Fruit fly (Drosophila melanogaster) whole organism, embryonic: ENCODE results near the gene NijB.
A peak's percentile ranks its signal among the peaks of the same experiment; 100 is the strongest.

Experiments used
- Atf6 ChIP-seq: fragments of 200-800 bp; sonication (Bioruptor generic); IDR thresholded peaks from 2 replicates; pipeline ENCODE4 v1.3.6; 2022; ENCODE audit warnings: missing biosample characterization, missing genetic modification characterization
- Bdp1 ChIP-seq: fragments of 200-800 bp; sonication (Bioruptor generic); optimal IDR thresholded peaks from 3 replicates; lab custom pipeline; 2016; ENCODE audit warnings: missing biosample characterization, missing genetic modification characterization
- CG11696 ChIP-seq: fragments of 200-800 bp; sonication (Bioruptor generic); IDR thresholded peaks from 2 replicates; pipeline ENCODE4 v1.3.6; 2022; ENCODE audit warnings: missing biosample characterization, missing genetic modification characterization
- CG12071 ChIP-seq: fragments of 200-800 bp; sonication (Bioruptor generic); optimal IDR thresholded peaks from 3 replicates; lab custom pipeline; 2018; ENCODE audit warnings: missing biosample characterization, mild to moderate bottlenecking, missing genetic modification characterization
- CG12155 ChIP-seq: fragments of 200-800 bp; sonication (Bioruptor generic); optimal IDR thresholded peaks from 3 replicates; lab custom pipeline; 2016; ENCODE audit warnings: missing biosample characterization, missing genetic modification characterization
- CG14014 ChIP-seq: fragments of 200-800 bp; sonication (Bioruptor generic); IDR thresholded peaks from 2 replicates; pipeline ENCODE4 v1.3.6; 2022; ENCODE audit warnings: missing biosample characterization, missing genetic modification characterization
- CG14667 ChIP-seq: fragments of 200-800 bp; sonication (Bioruptor generic); IDR thresholded peaks from 2 replicates; pipeline ENCODE4 v1.3.6; 2022; ENCODE audit warnings: missing biosample characterization, missing genetic modification characterization
- CG14710 ChIP-seq: fragments of 200-800 bp; sonication (Bioruptor generic); optimal IDR thresholded peaks from 3 replicates; lab custom pipeline; 2019; ENCODE audit warnings: missing biosample characterization, mild to moderate bottlenecking, missing genetic modification characterization, moderate library complexity
- CG16813 ChIP-seq: fragments of 200-800 bp; sonication (Bioruptor generic); IDR thresholded peaks from 3 replicates; pipeline ENCODE4 v1.3.6; 2022; ENCODE audit warnings: missing biosample characterization, missing genetic modification characterization; ENCODE audit not compliant: partially characterized antibody
- CG17186 ChIP-seq: fragments of 200-800 bp; sonication (Bioruptor generic); optimal IDR thresholded peaks from 3 replicates; lab custom pipeline; 2017; ENCODE audit warnings: missing biosample characterization, missing genetic modification reagents, missing genetic modification characterization
- CG2199 ChIP-seq: fragments of 200-800 bp; sonication (Bioruptor generic); IDR thresholded peaks from 3 replicates; pipeline ENCODE4 v1.3.6; 2022; ENCODE audit warnings: missing biosample characterization, missing genetic modification characterization
- CG3163 ChIP-seq: fragments of 200-800 bp; sonication (Bioruptor generic); optimal IDR thresholded peaks from 3 replicates; lab custom pipeline; 2016; ENCODE audit warnings: missing biosample characterization, missing genetic modification characterization
- CG4854 ChIP-seq: fragments of 200-800 bp; sonication (Bioruptor generic); optimal IDR thresholded peaks from 2 replicates; lab custom pipeline; 2016; ENCODE audit warnings: missing biosample characterization, missing genetic modification characterization, inconsistent platforms
- CG7745 ChIP-seq: fragments of 200-800 bp; sonication (Bioruptor generic); optimal IDR thresholded peaks from 2 replicates; lab custom pipeline; 2018; ENCODE audit warnings: missing biosample characterization, mild to moderate bottlenecking, missing genetic modification characterization, moderate library complexity
- CG7928 ChIP-seq: fragments of 200-800 bp; sonication (Bioruptor generic); optimal IDR thresholded peaks from 2 replicates; lab custom pipeline; 2017; ENCODE audit warnings: missing biosample characterization, mild to moderate bottlenecking, missing genetic modification characterization
- CG7987 ChIP-seq: fragments of 200-800 bp; sonication (Bioruptor generic); optimal IDR thresholded peaks from 2 replicates; lab custom pipeline; 2018; ENCODE audit warnings: missing biosample characterization, mild to moderate bottlenecking, missing genetic modification characterization, moderate library complexity
- CG8281 ChIP-seq: fragments of 200-800 bp; sonication (Bioruptor generic); optimal IDR thresholded peaks from 2 replicates; lab custom pipeline; 2018; ENCODE audit warnings: missing biosample characterization, mild to moderate bottlenecking, missing genetic modification characterization, moderate library complexity
- CG8924 ChIP-seq: fragments of 200-800 bp; optimal IDR thresholded peaks from 3 replicates; lab custom pipeline; 2019; ENCODE audit warnings: missing biosample characterization, mild to moderate bottlenecking, missing genetic modification characterization, moderate library complexity
- CrebB ChIP-seq: fragments of 200-800 bp; sonication (Bioruptor generic); optimal IDR thresholded peaks from 3 replicates; lab custom pipeline; 2018; ENCODE audit warnings: missing biosample characterization, mild to moderate bottlenecking, missing genetic modification characterization
- D19B ChIP-seq: fragments of 200-800 bp; sonication (Bioruptor generic); optimal IDR thresholded peaks from 2 replicates; lab custom pipeline; 2017; ENCODE audit warnings: missing biosample characterization, mild to moderate bottlenecking, missing genetic modification characterization
- Dad ChIP-seq: fragments of 200-800 bp; sonication (Bioruptor generic); optimal IDR thresholded peaks from 3 replicates; lab custom pipeline; 2016; ENCODE audit warnings: missing biosample characterization, missing genetic modification characterization
- Ets65A ChIP-seq: fragments of 200-800 bp; sonication (Bioruptor generic); peaks from one replicate; lab custom pipeline; 2016; ENCODE audit warnings: missing biosample characterization, missing genetic modification characterization
- HLHmδ ChIP-seq: fragments of 200-800 bp; sonication (Bioruptor generic); optimal IDR thresholded peaks from 2 replicates; lab custom pipeline; 2018; ENCODE audit warnings: missing biosample characterization, mild to moderate bottlenecking, missing genetic modification characterization, moderate library complexity
- Hr51 ChIP-seq, 2 experiments: fragments of 200-800 bp; sonication (Bioruptor generic); optimal IDR thresholded peaks; 2 replicates in 1 of 2; 3 replicates in 1 of 2; lab custom pipeline; 2016 to 2018; ENCODE audit warnings: missing biosample characterization in 2 of 2, missing genetic modification characterization in 2 of 2, mild to moderate bottlenecking in 1 of 2, moderate library complexity in 1 of 2
- Meics ChIP-seq: fragments of 200-800 bp; sonication (Bioruptor generic); optimal IDR thresholded peaks from 2 replicates; lab custom pipeline; 2017; ENCODE audit warnings: missing biosample characterization, mild to moderate bottlenecking, missing genetic modification characterization
- Myb ChIP-seq: fragments of 200-800 bp; sonication (Bioruptor generic); optimal IDR thresholded peaks from 2 replicates; lab custom pipeline; 2016; ENCODE audit warnings: missing biosample characterization, missing genetic modification characterization
- Rfx ChIP-seq: fragments of 200-800 bp; sonication (Bioruptor generic); IDR thresholded peaks from 2 replicates; pipeline ENCODE4 v1.3.6; 2022; ENCODE audit warnings: missing biosample characterization, missing genetic modification characterization
- Sry-β ChIP-seq: fragments of 200-800 bp; sonication (Bioruptor generic); optimal IDR thresholded peaks from 2 replicates; lab custom pipeline; 2018; ENCODE audit warnings: missing biosample characterization, mild to moderate bottlenecking, missing genetic modification characterization, moderate library complexity
- Sry-δ ChIP-seq: fragments of 200-800 bp; sonication (Bioruptor generic); optimal IDR thresholded peaks from 2 replicates; lab custom pipeline; 2016; ENCODE audit warnings: missing biosample characterization, missing genetic modification characterization
- TFAM ChIP-seq: fragments of 200-800 bp; sonication (Bioruptor generic); optimal IDR thresholded peaks from 2 replicates; lab custom pipeline; 2017; ENCODE audit warnings: missing biosample characterization, missing genetic modification characterization, inconsistent platforms
- Taf1 ChIP-seq: fragments of 200-800 bp; sonication (Bioruptor generic); IDR thresholded peaks from 2 replicates; pipeline ENCODE4 v1.3.6; 2022; ENCODE audit warnings: missing biosample characterization, missing genetic modification characterization
- Vsx1 ChIP-seq: fragments of 200-800 bp; sonication (Bioruptor generic); optimal IDR thresholded peaks from 2 replicates; lab custom pipeline; 2017; ENCODE audit warnings: missing biosample characterization, mild to moderate bottlenecking, missing genetic modification characterization, missing genetic modification reagents
- bbx ChIP-seq: fragments of 200-800 bp; sonication (Bioruptor generic); IDR thresholded peaks from 2 replicates; pipeline ENCODE4 v1.3.6; 2022; ENCODE audit warnings: missing biosample characterization, missing genetic modification characterization; ENCODE audit not compliant: partially characterized antibody
- bigmax ChIP-seq: fragments of 200-800 bp; sonication (Bioruptor generic); optimal IDR thresholded peaks from 2 replicates; lab custom pipeline; 2018; ENCODE audit warnings: missing biosample characterization, mild to moderate bottlenecking, missing genetic modification characterization
- bsh ChIP-seq, 2 experiments: fragments of 200-800 bp; sonication (Bioruptor generic); optimal IDR thresholded peaks; 2 replicates each; lab custom pipeline; 2017 to 2018; ENCODE audit warnings: mild to moderate bottlenecking in 2 of 2, missing biosample characterization in 2 of 2, missing genetic modification characterization in 2 of 2, moderate library complexity in 1 of 2
- ci ChIP-seq: fragments of 200-800 bp; sonication (Bioruptor generic); IDR thresholded peaks from 3 replicates; pipeline ENCODE4 v1.3.6; 2022; ENCODE audit warnings: missing biosample characterization, missing genetic modification characterization
- exex ChIP-seq: fragments of 200-800 bp; sonication (Bioruptor generic); optimal IDR thresholded peaks from 4 replicates; lab custom pipeline; 2018; ENCODE audit warnings: missing biosample characterization, mild to moderate bottlenecking, missing genetic modification characterization, moderate library complexity
- fd96Cb ChIP-seq: fragments of 200-800 bp; sonication (Bioruptor generic); optimal IDR thresholded peaks from 2 replicates; lab custom pipeline; 2018; ENCODE audit warnings: missing biosample characterization, mild to moderate bottlenecking, missing genetic modification characterization, moderate library complexity
- gem ChIP-seq: fragments of 200-800 bp; sonication (Bioruptor generic); optimal IDR thresholded peaks from 2 replicates; lab custom pipeline; 2019; ENCODE audit warnings: missing biosample characterization, mild to moderate bottlenecking, missing genetic modification characterization, moderate library complexity
- gfzf ChIP-seq: fragments of 200-800 bp; sonication (Bioruptor generic); optimal IDR thresholded peaks from 2 replicates; lab custom pipeline; 2016; ENCODE audit warnings: missing biosample characterization, mild to moderate bottlenecking, missing genetic modification characterization, moderate library complexity
- gt ChIP-seq: fragments of 200-800 bp; sonication (Bioruptor generic); IDR thresholded peaks from 2 replicates; pipeline ENCODE4 v1.3.6; 2022; ENCODE audit warnings: missing biosample characterization, missing genetic modification characterization
- ham ChIP-seq: fragments of 200-800 bp; sonication (Bioruptor generic); IDR thresholded peaks from 2 replicates; pipeline ENCODE4 v1.3.6; 2022; ENCODE audit warnings: missing biosample characterization, missing genetic modification characterization
- insv ChIP-seq, 2 experiments: fragments of 200-800 bp; sonication (Bioruptor generic); optimal IDR thresholded peaks; 3 replicates each; lab custom pipeline; 2016 to 2018; ENCODE audit warnings: missing biosample characterization in 2 of 2, missing genetic modification characterization in 2 of 2
- klu ChIP-seq: fragments of 200-800 bp; sonication (Bioruptor generic); IDR thresholded peaks from 2 replicates; pipeline ENCODE4 v1.3.6; 2022; ENCODE audit warnings: missing biosample characterization, missing genetic modification characterization
- lola ChIP-seq, 3 experiments: fragments of >200 bp in 2 of 3; fragments of 200-800 bp in 1 of 3; sonication (Bioruptor generic) in 1 of 3; optimal IDR thresholded peaks; 2 replicates each; lab custom pipeline; 2017 to 2019; ENCODE audit warnings: missing biosample characterization in 3 of 3, missing genetic modification characterization in 3 of 3, mild to moderate bottlenecking in 1 of 3, moderate library complexity in 1 of 3
- pb ChIP-seq: fragments of 200-800 bp; sonication (Bioruptor generic); optimal IDR thresholded peaks from 3 replicates; lab custom pipeline; 2016; ENCODE audit warnings: missing biosample characterization, missing genetic modification characterization
- run ChIP-seq: fragments of 200-800 bp; sonication (Bioruptor generic); optimal IDR thresholded peaks from 3 replicates; lab custom pipeline; 2018; ENCODE audit warnings: missing biosample characterization, mild to moderate bottlenecking, missing genetic modification characterization
- sc ChIP-seq, 3 experiments: fragments of >200 bp in 2 of 3; fragments of 200-800 bp in 1 of 3; sonication (Bioruptor generic) in 1 of 3; optimal IDR thresholded peaks; 2 replicates in 2 of 3; 3 replicates in 1 of 3; lab custom pipeline; 2017; ENCODE audit warnings: mild to moderate bottlenecking in 1 of 3, missing biosample characterization in 1 of 3, missing genetic modification characterization in 1 of 3, missing genetic modification reagents in 1 of 3
- sqz ChIP-seq: fragments of 200-800 bp; sonication (Bioruptor generic); optimal IDR thresholded peaks from 3 replicates; lab custom pipeline; 2018; ENCODE audit warnings: missing biosample characterization, mild to moderate bottlenecking, missing genetic modification characterization
- vvl ChIP-seq: fragments of 200-800 bp; sonication (Bioruptor generic); IDR thresholded peaks from 2 replicates; pipeline ENCODE4 v1.3.6; 2022; ENCODE audit warnings: missing biosample characterization, missing genetic modification characterization

NijB gene

dm6 chr3L:18848436-18848835 is 43.7 kb upstream of the NijB start (continued):
- TF ChIP-seq TFAM (GFP tag; lab: Kevin White, UChicago) (no peak), bigmax (GFP tag; lab: Kevin White, UChicago) (no peak), CG12155 (GFP tag; lab: Kevin White, UChicago) (peak; percentile 44), Myb (GFP tag; lab: Kevin White, UChicago) (peak; percentile 52), CG14667 (GFP tag; lab: Robert Waterston, UW) (no peak), bsh (GFP tag; optimal IDR thresholded peaks at IDR 0.05; lab: Kevin White, UChicago) (no peak), vvl (GFP tag; lab: Robert Waterston, UW) (peak; percentile 82; the same call in 1 of the 2 replicates), lola (GFP tag; optimal IDR thresholded peaks at IDR 0.05; lab: Kevin White, UChicago) (peak in 1 of 3 experiments; percentile 23), CG4854 (GFP tag; lab: Kevin White, UChicago) (peak; percentile 69), Hr51 (GFP tag; optimal IDR thresholded peaks at IDR 0.05; lab: Kevin White, UChicago) (peak in 1 of 2 experiments; percentile 77), Sry-β (GFP tag; lab: Kevin White, UChicago) (no peak), fd96Cb (tag; lab: Kevin White, UChicago) (peak; percentile 14), CG7745 (tag; lab: Kevin White, UChicago) (peak; percentile 48), run (tag; lab: Kevin White, UChicago) (no peak), CG14014 (GFP tag; lab: Robert Waterston, UW) (no peak; the same call in 1 of the 2 replicates), gfzf (peak; percentile 7), Atf6 (GFP tag; lab: Robert Waterston, UW) (no peak; the same call in 1 of the 2 replicates), CG11696 (GFP tag; lab: Robert Waterston, UW) (no peak), CG16813 (GFP tag; lab: Robert Waterston, UW) (no peak), pb (GFP tag; lab: Kevin White, UChicago) (peak; percentile 74), CG14710 (tag; lab: Kevin White, UChicago) (peak; percentile 59), CG8924 (tag; lab: Kevin White, UChicago) (peak; percentile 27), HLHmδ (GFP tag; lab: Kevin White, UChicago) (no peak), Ets65A (GFP tag; lab: Kevin White, UChicago) (peak; percentile 91), CrebB (tag; lab: Kevin White, UChicago) (peak; percentile 36), CG17186 (no peak), Vsx1 (peak; percentile 61), ham (GFP tag; lab: Robert Waterston, UW) (no peak), CG7928 (peak; percentile 5), insv (GFP tag; optimal IDR thresholded peaks at IDR 0.05; lab: Kevin White, UChicago) (peak in 1 of 2 experiments; percentile 65), CG12071 (no peak), Sry-δ (GFP tag; lab: Kevin White, UChicago) (peak; percentile 38), ci (no peak), Meics (GFP tag; lab: Kevin White, UChicago) (peak; percentile 77), CG7987 (GFP tag; lab: Kevin White, UChicago) (no peak), Rfx (GFP tag; lab: Robert Waterston, UW) (no peak; the same call in 1 of the 2 replicates), CG3163 (GFP tag; lab: Kevin White, UChicago) (peak; percentile 76), CG2199 (GFP tag; lab: Robert Waterston, UW) (peak; percentile 95), sqz (GFP tag; lab: Kevin White, UChicago) (peak; percentile 61), D19B (GFP tag; lab: Kevin White, UChicago) (no peak), Taf1 (no peak), Bdp1 (GFP tag; lab: Kevin White, UChicago) (no peak), CG8281 (peak; percentile 17), klu (GFP tag; lab: Robert Waterston, UW) (no peak), gem (peak; percentile 61), sc (optimal IDR thresholded peaks at IDR 0.05; lab: Kevin White, UChicago) (no peak), sc (GFP tag; optimal IDR thresholded peaks at IDR 0.05; lab: Kevin White, UChicago) (peak; percentile 55), gt (GFP tag; lab: Robert Waterston, UW) (no peak), exex (tag; lab: Kevin White, UChicago) (no peak), bbx (GFP tag; lab: Robert Waterston, UW) (no peak), Dad (peak; percentile 70)
